Worm (Caenorhabditis elegans) whole organism, early embryonic: Measurements from ENCODE around the gene C35B1.8.

Source experiments
- ama-1 ChIP-seq: fragments of 150-350 bp; optimal IDR thresholded peaks from 2 replicates; lab custom pipeline; 2014
- ceh-36 ChIP-seq: sonication (generic microtip); optimal IDR thresholded peaks from 2 replicates; lab custom pipeline; 2016; ENCODE audit warnings: missing genetic modification characterization, inconsistent platforms, missing compliant biosample characterization
- ets-7 ChIP-seq: sonication (generic microtip); optimal IDR thresholded peaks from 2 replicates; lab custom pipeline; 2016; ENCODE audit warnings: missing genotype, missing genetic modification characterization, missing compliant biosample characterization
- flt-1 ChIP-seq: fragments of 200-800 bp; sonication (Bioruptor generic); IDR thresholded peaks from 2 replicates; pipeline ENCODE4 v1.3.6; 2022; ENCODE audit warnings: missing genetic modification characterization, missing compliant biosample characterization
- pes-1 ChIP-seq: fragments of 200-800 bp; sonication (Bioruptor generic); IDR thresholded peaks from 2 replicates; pipeline ENCODE4 v1.3.6; 2022; ENCODE audit warnings: missing genetic modification reagents, missing genetic modification characterization, missing compliant biosample characterization
- scrt-1 ChIP-seq: fragments of 200-800 bp; sonication (Bioruptor generic); IDR thresholded peaks from 2 replicates; pipeline ENCODE4 v1.3.6; 2022; ENCODE audit warnings: missing genetic modification characterization, missing compliant biosample characterization
- tra-4 ChIP-seq: sonication (generic microtip); optimal IDR thresholded peaks from 2 replicates; lab custom pipeline; 2017; ENCODE audit warnings: missing genetic modification characterization, missing compliant biosample characterization

- TF ChIP-seq ama-1 (lab: Kevin White, UChicago), result no peak
- no peak for TF ChIP-seq ets-7
- TF ChIP-seq ceh-36 (tag; lab: Kevin White, UChicago), result no peak
- no peak for TF ChIP-seq flt-1 (GFP tag; lab: Robert Waterston, UW)
- no peak for TF ChIP-seq scrt-1 (GFP tag; lab: Robert Waterston, UW)
- TF ChIP-seq pes-1, result no peak
- no peak for TF ChIP-seq tra-4 (tag; lab: Kevin White, UChicago)
Observed at ce11 chrIV:4052274-4052673, 26.5 kb downstream of the C35B1.8 start.
